Worm (Caenorhabditis elegans) whole organism, late embryonic: ENCODE measurements around the gene Y22D7AR.14.

Experiments
- C08G9.2 ChIP-seq: sonication (generic microtip); optimal IDR thresholded peaks from 2 replicates; lab custom pipeline; 2016; ENCODE audit warnings: mild to moderate bottlenecking, missing genetic modification characterization, moderate library complexity, missing compliant biosample characterization
- C38D4.7 ChIP-seq: fragments of 200-800 bp; sonication (Bioruptor generic); optimal IDR thresholded peaks from 2 replicates; lab custom pipeline; 2018; ENCODE audit warnings: mild to moderate bottlenecking, missing genetic modification characterization, moderate library complexity, missing compliant biosample characterization
- K02D7.2 ChIP-seq: sonication (generic microtip); optimal IDR thresholded peaks from 2 replicates; lab custom pipeline; 2017; ENCODE audit warnings: mild to moderate bottlenecking, missing genetic modification characterization, missing compliant biosample characterization
- ahr-1 ChIP-seq: sonication (generic microtip); optimal IDR thresholded peaks from 2 replicates; lab custom pipeline; 2016; ENCODE audit warnings: missing genetic modification characterization, missing compliant biosample characterization
- ama-1 ChIP-seq: fragments of 150-350 bp; optimal IDR thresholded peaks from 2 replicates; lab custom pipeline; 2014
- ceh-24 ChIP-seq: sonication (generic microtip); optimal IDR thresholded peaks from 2 replicates; lab custom pipeline; 2016; ENCODE audit warnings: mild to moderate bottlenecking, missing genetic modification characterization, missing compliant biosample characterization
- fax-1 ChIP-seq: sonication (generic microtip); optimal IDR thresholded peaks from 2 replicates; lab custom pipeline; 2016; ENCODE audit warnings: missing genotype, missing genetic modification characterization, missing compliant biosample characterization
- pha-4 ChIP-seq: fragments of 150-350 bp; optimal IDR thresholded peaks from 2 replicates; lab custom pipeline; 2018; ENCODE audit warnings: missing biosample characterization, missing genetic modification reagents, missing genetic modification characterization
- pqm-1 ChIP-seq: sonication (generic microtip); optimal IDR thresholded peaks from 2 replicates; lab custom pipeline; 2016; ENCODE audit warnings: missing genetic modification characterization, missing compliant biosample characterization
- pros-1 ChIP-seq: fragments of 150-350 bp; optimal IDR thresholded peaks from 2 replicates; lab custom pipeline; 2014; ENCODE audit warnings: missing biosample characterization, missing genetic modification reagents, missing genetic modification characterization
- tbx-2 ChIP-seq: sonication (generic microtip); optimal IDR thresholded peaks from 2 replicates; lab custom pipeline; 2016; ENCODE audit warnings: missing genetic modification characterization, missing compliant biosample characterization
- unc-42 ChIP-seq: sonication (generic microtip); optimal IDR thresholded peaks from 2 replicates; lab custom pipeline; 2016; ENCODE audit warnings: missing genotype, missing genetic modification characterization, missing compliant biosample characterization
- unc-86 ChIP-seq: sonication (generic microtip); optimal IDR thresholded peaks from 2 replicates; lab custom pipeline; 2016; ENCODE audit warnings: missing genetic modification characterization, missing compliant biosample characterization

ce11 chrIII:1652181-1652580 lies 37.6 kb downstream of the Y22D7AR.14 start, which contains the start of gene Y22D7AL.1:
- TF ChIP-seq ceh-24 (tag; lab: Kevin White, UChicago) (no peak), pros-1 (no peak), ama-1 (lab: Kevin White, UChicago) (no peak), pqm-1 (tag; lab: Kevin White, UChicago) (no peak), C38D4.7 (no peak), fax-1 (tag; lab: Kevin White, UChicago) (no peak), K02D7.2 (no peak), tbx-2 (tag; lab: Kevin White, UChicago) (no peak), ahr-1 (no peak), unc-42 (tag; lab: Kevin White, UChicago) (no peak), unc-86 (tag; lab: Kevin White, UChicago) (no peak), pha-4 (no peak), C08G9.2 (no peak)
